Fruit fly (Drosophila melanogaster): ENCODE measurements around the gene gdl-ORF39.

Gene gdl-ORF39

dm6 chr3L:15504687-15505086 lies 4.6 kb upstream of the gdl-ORF39 start, which contains the start of gene CG7857 (continued):
- TF ChIP-seq mam (GFP tag; optimal IDR thresholded peaks at IDR 0.05) = no peak
- no peak for TF ChIP-seq gsb (GFP tag; IDR thresholded peaks at IDR 0.05)
- no peak for TF ChIP-seq slbo (GFP tag; IDR thresholded peaks at IDR 0.05)
- TF ChIP-seq hkb (optimal IDR thresholded peaks at IDR 0.05) = no peak
- no peak for TF ChIP-seq hkb (GFP tag; IDR thresholded peaks at IDR 0.05)
- TF ChIP-seq CG13894 (tag; optimal IDR thresholded peaks at IDR 0.05) = no peak
- TF ChIP-seq Dbx (GFP tag; IDR thresholded peaks at IDR 0.05) = no peak
- TF ChIP-seq CG10209 (GFP tag; optimal IDR thresholded peaks at IDR 0.05) = no peak
- TF ChIP-seq CG14050 (GFP tag; IDR thresholded peaks at IDR 0.05) = no peak
- no peak for TF ChIP-seq Sry-δ (GFP tag; optimal IDR thresholded peaks at IDR 0.05)
- no peak for TF ChIP-seq kah (GFP tag; optimal IDR thresholded peaks at IDR 0.05)
- no peak for TF ChIP-seq MTF-1 (GFP tag; optimal IDR thresholded peaks at IDR 0.05; ENCODE audit: borderline replicate concordance)
- TF ChIP-seq CG7786 (GFP tag; optimal IDR thresholded peaks at IDR 0.05) = no peak
- no peak for TF ChIP-seq CG2116 (GFP tag; optimal IDR thresholded peaks at IDR 0.05)
- no peak for TF ChIP-seq dmrt11E (tag; optimal IDR thresholded peaks at IDR 0.05)
- TF ChIP-seq cato (GFP tag; optimal IDR thresholded peaks at IDR 0.05; ENCODE audit: borderline replicate concordance) = no peak
- TF ChIP-seq MESR4 (GFP tag; optimal IDR thresholded peaks at IDR 0.05) = peak; percentile 32
- TF ChIP-seq CG7556 (GFP tag; optimal IDR thresholded peaks at IDR 0.05) = no peak
- no peak for TF ChIP-seq Camta (GFP tag; optimal IDR thresholded peaks at IDR 0.05)
- TF ChIP-seq stwl (tag; optimal IDR thresholded peaks at IDR 0.05) = peak; percentile 78
- TF ChIP-seq BEAF-32 (GFP tag; optimal IDR thresholded peaks at IDR 0.05) = peak; percentile 56
- TF ChIP-seq pum (GFP tag; optimal IDR thresholded peaks at IDR 0.05) = no peak
- no peak for TF ChIP-seq Atf6 (GFP tag; IDR thresholded peaks at IDR 0.05)
- no peak for TF ChIP-seq gem (tag; optimal IDR thresholded peaks at IDR 0.05)
- no peak for TF ChIP-seq CG9876 (GFP tag; optimal IDR thresholded peaks at IDR 0.05)
- no peak for TF ChIP-seq Hr51 (GFP tag; optimal IDR thresholded peaks at IDR 0.05)
- TF ChIP-seq CG15696 (tag; optimal IDR thresholded peaks at IDR 0.05) = no peak
- no peak for TF ChIP-seq da (GFP tag; optimal IDR thresholded peaks at IDR 0.05)
- no peak for TF ChIP-seq Sry-β (GFP tag; optimal IDR thresholded peaks at IDR 0.05)
- no peak for TF ChIP-seq esg (GFP tag; conservative IDR thresholded peaks at IDR 0.05)
- no peak for TF ChIP-seq CG16813 (GFP tag; IDR thresholded peaks at IDR 0.05; ENCODE audit: partially characterized antibody)
- no peak for TF ChIP-seq Ets65A (GFP tag)
- TF ChIP-seq CG30403 (GFP tag; optimal IDR thresholded peaks at IDR 0.05) = no peak
- TF ChIP-seq CG10147 (GFP tag; optimal IDR thresholded peaks at IDR 0.05) = no peak
- no peak for TF ChIP-seq CG2129 (GFP tag; IDR thresholded peaks at IDR 0.05; ENCODE audit: partially characterized antibody)
- no peak for TF ChIP-seq maf-S (GFP tag; optimal IDR thresholded peaks at IDR 0.05)
- peak; percentile 31 for TF ChIP-seq trem (tag; optimal IDR thresholded peaks at IDR 0.05)
- no peak for TF ChIP-seq CG13424 (tag; optimal IDR thresholded peaks at IDR 0.05)
- TF ChIP-seq D19B (GFP tag; optimal IDR thresholded peaks at IDR 0.05) = no peak
- no peak for TF ChIP-seq tgo (GFP tag; IDR thresholded peaks at IDR 0.05)
- TF ChIP-seq tll (GFP tag; optimal IDR thresholded peaks at IDR 0.05) = no peak
- TF ChIP-seq Scr (GFP tag; IDR thresholded peaks at IDR 0.05; ENCODE audit: partially characterized antibody) = 0 out of 2 replicates have a peak, but pooled peaks have one; percentile 22
- no peak for TF ChIP-seq Chrac-16 (GFP tag; optimal IDR thresholded peaks at IDR 0.05)

Measured in whole organism, embryonic.